Worm (Caenorhabditis elegans) whole organism, late embryonic: ENCODE results near the gene sel-5.

Source experiments
- C08G9.2 ChIP-seq: sonication (generic microtip); optimal IDR thresholded peaks from 2 replicates; lab custom pipeline; 2016; ENCODE audit warnings: mild to moderate bottlenecking, missing genetic modification characterization, moderate library complexity, missing compliant biosample characterization
- F13H6.1 ChIP-seq: sonication (generic microtip); optimal IDR thresholded peaks from 2 replicates; lab custom pipeline; 2016; ENCODE audit warnings: missing genetic modification characterization, missing compliant biosample characterization
- K09A11.1 ChIP-seq: sonication (generic microtip); optimal IDR thresholded peaks from 2 replicates; lab custom pipeline; 2017; ENCODE audit warnings: antibody characterized with exemption, mild to moderate bottlenecking, missing genetic modification characterization, missing compliant biosample characterization; ENCODE audit not compliant: insufficient read depth
- Y22D7AL.16 ChIP-seq: sonication (generic microtip); optimal IDR thresholded peaks from 2 replicates; lab custom pipeline; 2016; ENCODE audit warnings: missing genetic modification characterization, missing compliant biosample characterization
- ahr-1 ChIP-seq: sonication (generic microtip); optimal IDR thresholded peaks from 2 replicates; lab custom pipeline; 2016; ENCODE audit warnings: missing genetic modification characterization, missing compliant biosample characterization
- ceh-18 ChIP-seq: sonication (generic microtip); optimal IDR thresholded peaks from 2 replicates; lab custom pipeline; 2016; ENCODE audit warnings: missing genetic modification characterization, missing compliant biosample characterization
- ceh-19 ChIP-seq: fragments of 200-800 bp; sonication (Bioruptor generic); optimal IDR thresholded peaks from 2 replicates; lab custom pipeline; 2018; ENCODE audit warnings: mild to moderate bottlenecking, missing genetic modification characterization, missing compliant biosample characterization
- ceh-2 ChIP-seq: sonication (generic microtip); optimal IDR thresholded peaks from 2 replicates; lab custom pipeline; 2016; ENCODE audit warnings: missing genotype, missing genetic modification characterization, missing compliant biosample characterization
- ceh-24 ChIP-seq: sonication (generic microtip); optimal IDR thresholded peaks from 2 replicates; lab custom pipeline; 2016; ENCODE audit warnings: mild to moderate bottlenecking, missing genetic modification characterization, missing compliant biosample characterization
- ceh-31 ChIP-seq: sonication (generic microtip); optimal IDR thresholded peaks from 2 replicates; lab custom pipeline; 2016; ENCODE audit warnings: missing genetic modification characterization, missing compliant biosample characterization
- ceh-45 ChIP-seq: fragments of 200-800 bp; sonication (Bioruptor generic); IDR thresholded peaks from 2 replicates; pipeline ENCODE4 v1.3.6; 2022; ENCODE audit warnings: missing genetic modification reagents, missing genetic modification characterization, missing compliant biosample characterization
- ceh-9 ChIP-seq: sonication (generic microtip); optimal IDR thresholded peaks from 2 replicates; lab custom pipeline; 2016; ENCODE audit warnings: mild to moderate bottlenecking, missing genetic modification characterization, inconsistent platforms, missing compliant biosample characterization
- dmd-4 ChIP-seq: sonication (generic microtip); optimal IDR thresholded peaks from 2 replicates; lab custom pipeline; 2016; ENCODE audit warnings: borderline replicate concordance, missing genetic modification characterization, missing compliant biosample characterization
- elt-2 ChIP-seq: sonication (generic microtip); optimal IDR thresholded peaks from 2 replicates; lab custom pipeline; 2016; ENCODE audit warnings: missing genetic modification reagents, missing genetic modification characterization, missing compliant biosample characterization
- ets-4 ChIP-seq: sonication (generic microtip); optimal IDR thresholded peaks from 2 replicates; lab custom pipeline; 2016; ENCODE audit warnings: missing genetic modification characterization, missing compliant biosample characterization
- fkh-10 ChIP-seq: fragments of 150-350 bp; optimal IDR thresholded peaks from 2 replicates; lab custom pipeline; 2014; ENCODE audit warnings: missing biosample characterization, missing genetic modification reagents, missing genetic modification characterization
- fkh-6 ChIP-seq: sonication (generic microtip); optimal IDR thresholded peaks from 2 replicates; lab custom pipeline; 2016; ENCODE audit warnings: missing genetic modification characterization, missing compliant biosample characterization
- hlh-6 ChIP-seq: sonication (generic microtip); optimal IDR thresholded peaks from 2 replicates; lab custom pipeline; 2016; ENCODE audit warnings: missing genotype, missing genetic modification characterization, missing compliant biosample characterization
- hlh-8 ChIP-seq: sonication (generic microtip); optimal IDR thresholded peaks from 2 replicates; lab custom pipeline; 2016; ENCODE audit warnings: missing genotype, missing genetic modification characterization, missing compliant biosample characterization
- lim-6 ChIP-seq: sonication (generic microtip); optimal IDR thresholded peaks from 2 replicates; lab custom pipeline; 2016; ENCODE audit warnings: missing genetic modification characterization, missing compliant biosample characterization
- mec-3 ChIP-seq: sonication (generic microtip); optimal IDR thresholded peaks from 2 replicates; lab custom pipeline; 2016; ENCODE audit warnings: borderline replicate concordance, missing genetic modification characterization, missing compliant biosample characterization
- nfya-1 ChIP-seq: sonication (generic microtip); optimal IDR thresholded peaks from 2 replicates; lab custom pipeline; 2017; ENCODE audit warnings: missing genetic modification characterization, mild to moderate bottlenecking, missing compliant biosample characterization, antibody characterized with exemption, moderate library complexity
- nhr-232 ChIP-seq: sonication (generic microtip); optimal IDR thresholded peaks from 2 replicates; lab custom pipeline; 2016; ENCODE audit warnings: missing genetic modification characterization, missing compliant biosample characterization
- odd-2 ChIP-seq: sonication (generic microtip); optimal IDR thresholded peaks from 2 replicates; lab custom pipeline; 2017; ENCODE audit warnings: antibody characterized with exemption, mild to moderate bottlenecking, missing genetic modification characterization, missing compliant biosample characterization
- pqm-1 ChIP-seq: sonication (generic microtip); optimal IDR thresholded peaks from 2 replicates; lab custom pipeline; 2016; ENCODE audit warnings: missing genetic modification characterization, missing compliant biosample characterization
- rnt-1 ChIP-seq: sonication (generic microtip); optimal IDR thresholded peaks from 2 replicates; lab custom pipeline; 2016; ENCODE audit warnings: missing genetic modification characterization, missing compliant biosample characterization
- unc-3 ChIP-seq, 2 experiments: fragments of 200-800 bp in 1 of 2; sonication (Bioruptor generic) in 1 of 2; sonication (generic microtip) in 1 of 2; conservative IDR thresholded peaks in 1 of 2; optimal IDR thresholded peaks in 1 of 2; 2 replicates each; pipeline versions ENCODE4 v1.3.6 to Lab custom; 2016 to 2022; ENCODE audit warnings: missing compliant biosample characterization in 2 of 2, missing genetic modification characterization in 2 of 2, missing genetic modification reagents in 1 of 2
- unc-42 ChIP-seq: sonication (generic microtip); optimal IDR thresholded peaks from 2 replicates; lab custom pipeline; 2016; ENCODE audit warnings: missing genotype, missing genetic modification characterization, missing compliant biosample characterization
- unc-55 ChIP-seq: sonication (generic microtip); optimal IDR thresholded peaks from 2 replicates; lab custom pipeline; 2017; ENCODE audit warnings: missing biosample characterization, missing genetic modification reagents, missing genetic modification characterization
- zip-5 ChIP-seq: sonication (generic microtip); optimal IDR thresholded peaks from 2 replicates; lab custom pipeline; 2016; ENCODE audit warnings: missing genetic modification characterization, missing compliant biosample characterization
- ztf-16 ChIP-seq: sonication (generic microtip); optimal IDR thresholded peaks from 2 replicates; lab custom pipeline; 2017; ENCODE audit warnings: missing genetic modification characterization, missing compliant biosample characterization

The sel-5 gene

ce11 chrIII:4560393-4560890, 17.8 kb downstream of the sel-5 start (continued):
- TF ChIP-seq dmd-4 (tag; lab: Kevin White, UChicago), result no peak
- peak; percentile 67 for TF ChIP-seq unc-55 (GFP tag; lab: Kevin White, UChicago)
- TF ChIP-seq K09A11.1 (tag; lab: Kevin White, UChicago), result no peak
- TF ChIP-seq ceh-19, result no peak
- no peak for TF ChIP-seq mec-3 (tag; lab: Kevin White, UChicago)
- peak; percentile 41 for TF ChIP-seq F13H6.1 (tag; lab: Kevin White, UChicago)
- no peak for TF ChIP-seq hlh-6 (tag; lab: Kevin White, UChicago)
- TF ChIP-seq zip-5 (tag; lab: Kevin White, UChicago), result no peak
- no peak for TF ChIP-seq ceh-24
- TF ChIP-seq ceh-18 (tag; lab: Kevin White, UChicago), result no peak
- TF ChIP-seq pqm-1 (tag; lab: Kevin White, UChicago), result no peak
- peak; percentile 7 for TF ChIP-seq unc-42 (tag; lab: Kevin White, UChicago)
- TF ChIP-seq Y22D7AL.16 (tag; lab: Kevin White, UChicago), result no peak
- TF ChIP-seq lim-6 (tag; lab: Kevin White, UChicago), result no peak
- TF ChIP-seq hlh-8, result no peak
- TF ChIP-seq fkh-10, result no peak
- no peak for TF ChIP-seq C08G9.2 (tag; lab: Kevin White, UChicago)

- TF ChIP-seq rnt-1 (tag; lab: Kevin White, UChicago), result no peak
- TF ChIP-seq unc-42 (tag; lab: Kevin White, UChicago), result peak; percentile 33
- no peak for TF ChIP-seq nhr-232 (tag; lab: Kevin White, UChicago)
- TF ChIP-seq, all 69 proteins: peak for 1
Observed at ce11 chrIII:4555345-4555744, 22.9 kb downstream of the sel-5 start.

DNA sequence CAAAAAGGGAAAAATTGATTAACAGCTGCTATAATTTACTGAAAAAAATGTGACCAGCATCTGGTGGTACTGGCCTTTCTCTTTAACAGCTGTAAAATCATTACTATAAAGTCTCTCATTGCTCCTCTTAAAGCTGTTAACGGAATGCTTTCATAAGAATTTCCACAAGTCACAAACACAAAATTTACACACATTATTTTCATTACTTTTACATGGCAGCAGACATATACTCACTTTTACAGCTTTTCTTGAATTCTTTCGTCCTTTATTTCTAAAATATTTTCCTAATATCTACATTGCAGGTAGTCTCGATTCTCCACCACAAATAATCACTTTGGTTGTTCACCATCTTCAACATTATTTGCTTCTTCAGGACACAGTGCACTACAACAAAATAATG, 24.9 kb downstream of the sel-5 start, which contains the start of gene imph-1:
imph-1 (plus strand) TSS at position 301 of the 400 bp plus-strand sequence.
- TF ChIP-seq hlh-6 (tag; lab: Kevin White, UChicago), result no peak
- no peak for TF ChIP-seq rnt-1 (tag; lab: Kevin White, UChicago)
- no peak for TF ChIP-seq lim-6 (tag; lab: Kevin White, UChicago)
- no peak for TF ChIP-seq hlh-8

- no peak for TF ChIP-seq ets-4
- TF ChIP-seq ceh-24, result no peak
- no peak for TF ChIP-seq C08G9.2 (tag; lab: Kevin White, UChicago)
- no peak for TF ChIP-seq ceh-45 (GFP tag; lab: Robert Waterston, UW)
- TF ChIP-seq elt-2, result peak; percentile 55
Observed at ce11 chrIII:4552872-4553271, 25.4 kb downstream of the sel-5 start.

ce11 chrIII:4551963-4552362, 26.3 kb downstream of the sel-5 start:
- TF ChIP-seq ceh-2 (tag; lab: Kevin White, UChicago) (peak; percentile 25), ceh-24 (no peak), fkh-6 (tag; lab: Kevin White, UChicago) (no peak), ceh-31 (tag; lab: Kevin White, UChicago) (no peak), ceh-18 (tag; lab: Kevin White, UChicago) (peak; percentile 34)
- TF ChIP-seq, all 69 proteins: peak for 2

- no peak for TF ChIP-seq ahr-1 (tag; lab: Kevin White, UChicago)
- no peak for TF ChIP-seq odd-2 (tag; lab: Kevin White, UChicago)
- no peak for TF ChIP-seq ceh-2 (tag; lab: Kevin White, UChicago)
- TF ChIP-seq ceh-31 (tag; lab: Kevin White, UChicago), result no peak
- TF ChIP-seq Y22D7AL.16 (tag; lab: Kevin White, UChicago), result no peak
- TF ChIP-seq ceh-9, result no peak
- TF ChIP-seq ztf-16 (tag; lab: Kevin White, UChicago), result no peak
- TF ChIP-seq ceh-18 (tag; lab: Kevin White, UChicago), result no peak
- no peak for TF ChIP-seq unc-3 (GFP tag; conservative IDR thresholded peaks at IDR 0.05; lab: Robert Waterston, UW)
- no peak for TF ChIP-seq unc-3 (tag; optimal IDR thresholded peaks at IDR 0.05; lab: Kevin White, UChicago)
- no peak for TF ChIP-seq nfya-1
- TF ChIP-seq nhr-232 (tag; lab: Kevin White, UChicago), result no peak
Observed at ce11 chrIII:4548739-4549138, 29.5 kb downstream of the sel-5 start, which contains the start of gene M88.4. Gene M88.4, plus strand, starts transcription at chrIII:4549039.
